Worm (Caenorhabditis elegans) whole organism, L1 larva: ENCODE measurements around the gene ops-1.
"Not testable (repeated sequence)": the region's sequence is repeated elsewhere in the genome, so short reads cannot be mapped to it uniquely, and the experiment has no call there.

Source experiments
- nhr-237 ChIP-seq: fragments of 150-350 bp; optimal IDR thresholded peaks from 2 replicates; lab custom pipeline; 2014; ENCODE audit warnings: missing biosample characterization, missing genetic modification characterization
- snpc-4 ChIP-seq: fragments of 150-350 bp; optimal IDR thresholded peaks from 2 replicates; lab custom pipeline; 2014; ENCODE audit warnings: missing biosample characterization, missing genetic modification characterization
- tbx-2 ChIP-seq: sonication (generic microtip); optimal IDR thresholded peaks from 2 replicates; lab custom pipeline; 2016; ENCODE audit warnings: missing genetic modification characterization, missing compliant biosample characterization
- unc-130 ChIP-seq: fragments of 150-350 bp; optimal IDR thresholded peaks from 2 replicates; lab custom pipeline; 2017; ENCODE audit warnings: missing biosample characterization, missing genetic modification characterization, inconsistent platforms

ce11 chrIV:6253000-6253399 lies 31.2 kb downstream of the ops-1 start, which contains the start of gene T13A10.2:
- not testable (repeated sequence) for TF ChIP-seq unc-130 (tag; lab: Kevin White, UChicago); snpc-4; nhr-237 (tag; lab: Kevin White, UChicago); tbx-2 (tag; lab: Kevin White, UChicago)
